Worm (Caenorhabditis elegans) whole organism, L2 larva: ENCODE results near the gene srw-107.

ENCODE experiments used
- ceh-82 ChIP-seq: fragments of 150-350 bp; optimal IDR thresholded peaks from 2 replicates; lab custom pipeline; 2014; ENCODE audit warnings: missing biosample characterization, missing genetic modification characterization
- lsy-2 ChIP-seq, 2 experiments: fragments of 150-350 bp in 1 of 2; sonication (generic microtip) in 1 of 2; optimal IDR thresholded peaks; 2 replicates each; lab custom pipeline; 2014 to 2017; ENCODE audit warnings: missing biosample characterization in 2 of 2, missing genetic modification characterization in 2 of 2

DNA sequence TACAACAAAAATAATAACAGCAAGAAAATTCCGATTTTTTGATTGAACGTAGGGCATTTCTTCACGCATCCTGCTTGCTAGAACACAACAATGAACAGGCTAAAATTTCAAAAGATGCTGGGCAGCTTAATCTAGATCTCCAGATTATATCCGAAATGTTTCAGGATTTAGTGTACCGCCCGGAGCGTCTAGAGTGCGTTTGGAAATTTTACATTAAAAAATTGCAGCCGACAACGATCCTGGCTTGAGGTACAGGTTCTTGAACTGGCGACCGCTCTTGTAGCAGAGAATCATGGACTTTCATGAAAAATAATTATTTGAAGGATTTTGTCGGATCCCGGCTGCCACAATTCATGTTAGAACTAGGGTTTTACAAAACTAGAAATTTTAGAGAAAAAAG, 26.6 kb upstream of the srw-107 start, which contains the start of gene C14C6.6:
- TF ChIP-seq lsy-2 (tag; optimal IDR thresholded peaks at IDR 0.05; lab: Kevin White, UChicago): no peak
- no peak for TF ChIP-seq ceh-82 (tag; lab: Kevin White, UChicago)
